Fruit fly (Drosophila melanogaster) ovary, adult (tissue): ENCODE results near the gene slam.

Experiments used
- CG17801 ChIP-seq: fragments of 200-800 bp; optimal IDR thresholded peaks from 2 replicates; lab custom pipeline; 2019; ENCODE audit warnings: missing biosample characterization, mild to moderate bottlenecking, missing genetic modification characterization, moderate library complexity; ENCODE audit not compliant: partially characterized antibody

The slam gene

DNA sequence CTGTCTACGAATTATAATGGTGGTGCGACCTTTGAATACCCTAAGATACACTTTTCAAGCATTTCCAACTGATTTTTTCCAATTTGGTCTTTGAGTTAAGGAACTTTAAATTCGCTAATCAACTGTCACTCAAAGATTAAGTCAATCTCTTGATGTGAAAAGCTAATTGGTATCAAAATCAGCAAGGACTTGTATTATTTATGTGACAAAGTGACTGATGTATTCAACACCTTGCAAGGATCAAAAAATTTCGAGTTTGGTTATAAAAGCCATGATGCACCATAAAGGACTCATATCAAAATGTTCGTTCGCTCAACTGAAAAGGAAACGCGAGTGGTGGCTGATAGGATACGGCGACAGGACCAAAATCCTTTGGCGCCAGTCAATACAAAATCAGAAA, 17.5 kb upstream of the slam start, which contains the start of gene ppk14:
ppk14 (plus strand) TSS at position 301 of the 400 bp plus-strand sequence.
- no peak for TF ChIP-seq CG17801

DNA sequence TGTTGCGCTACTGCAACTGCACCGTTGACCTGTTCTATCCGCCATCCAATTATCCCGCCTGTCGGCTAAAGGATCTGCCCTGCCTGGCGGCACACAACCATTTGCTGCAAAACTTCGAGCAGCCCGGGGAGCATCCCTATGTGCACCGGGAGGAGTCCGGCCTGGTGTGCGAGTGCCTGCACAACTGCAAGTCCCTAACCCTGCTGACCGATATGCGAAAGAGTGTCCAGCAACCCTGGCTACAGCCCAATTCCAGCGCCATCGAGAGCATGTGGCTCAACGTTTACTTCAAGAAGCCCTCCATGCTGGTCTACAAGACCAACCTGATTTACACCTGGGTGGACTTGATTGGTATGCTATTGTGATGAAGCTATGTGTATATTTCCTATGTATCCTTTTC, 16.1 kb upstream of the slam start:
- no peak for TF ChIP-seq CG17801

DNA sequence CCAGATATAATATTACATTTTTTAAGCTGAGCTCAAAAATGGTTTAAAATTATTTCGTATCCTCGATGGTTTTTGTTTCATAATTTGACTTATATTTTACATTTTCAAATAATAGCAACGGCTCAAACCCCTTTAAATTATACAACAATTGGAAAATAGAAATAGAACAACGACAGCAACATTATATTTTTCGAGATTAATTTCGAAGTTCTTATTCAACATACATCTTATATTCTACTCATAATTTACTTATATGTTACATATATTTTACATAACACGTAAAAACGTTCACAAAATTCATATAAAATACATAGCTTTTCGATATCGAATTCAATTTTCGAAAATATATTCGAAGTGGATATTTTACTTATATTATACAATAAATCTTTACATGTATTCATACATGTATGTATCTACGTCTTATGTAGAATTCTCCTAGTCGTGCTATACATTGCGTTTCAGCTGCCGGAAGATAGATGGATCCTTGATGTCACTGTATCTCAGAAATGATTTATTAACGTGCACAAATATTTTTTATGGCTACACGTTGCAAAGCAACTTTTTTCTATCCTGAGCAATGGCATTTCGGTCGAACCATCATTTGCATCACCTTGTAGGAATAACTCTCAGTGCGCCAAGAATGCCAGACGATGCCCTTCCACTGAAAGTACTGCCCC, 15.4 kb upstream of the slam start:
- TF ChIP-seq CG17801 = no peak

DNA sequence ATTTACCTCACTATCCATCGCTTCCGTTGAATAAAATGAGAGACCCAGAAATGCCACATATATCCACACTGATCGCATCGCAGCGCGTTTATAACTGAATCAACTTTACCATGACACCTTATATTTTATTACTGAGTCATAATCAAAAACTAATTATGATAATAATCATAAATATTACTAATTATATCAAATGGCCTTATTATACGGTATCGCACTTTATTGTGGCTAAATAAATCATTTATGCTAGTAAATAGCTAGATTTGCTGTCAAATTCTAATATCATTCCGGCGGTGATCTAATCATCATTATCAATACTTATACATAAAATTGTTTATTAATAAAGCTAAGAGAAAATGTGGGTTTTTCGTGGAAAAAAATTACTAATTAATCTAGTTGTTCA, 14.0 kb upstream of the slam start, which contains the start of gene CG9500:
CG9500 (minus strand) TSS at position 101 of the 400 bp plus-strand sequence.
- TF ChIP-seq CG17801 = no peak

DNA sequence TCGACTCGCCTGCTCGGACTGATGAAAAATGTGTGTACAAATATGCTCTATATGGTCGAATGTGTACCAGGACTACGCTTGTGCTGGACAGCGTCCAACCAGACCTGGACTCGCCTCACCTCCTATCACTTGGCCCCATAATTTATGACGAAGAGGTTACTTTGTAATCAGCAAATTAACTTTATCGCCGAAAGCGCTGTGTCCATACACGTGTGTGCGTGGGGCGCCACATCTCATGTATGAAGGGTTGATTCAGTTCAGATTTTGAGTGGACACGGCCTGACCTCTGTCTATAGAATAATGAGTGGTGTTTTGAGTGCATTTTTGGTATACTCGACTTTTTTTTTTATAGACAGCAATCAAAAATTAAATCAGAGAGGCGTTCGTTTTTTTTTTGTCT, 12.1 kb upstream of the slam start:
- no peak for TF ChIP-seq CG17801

DNA sequence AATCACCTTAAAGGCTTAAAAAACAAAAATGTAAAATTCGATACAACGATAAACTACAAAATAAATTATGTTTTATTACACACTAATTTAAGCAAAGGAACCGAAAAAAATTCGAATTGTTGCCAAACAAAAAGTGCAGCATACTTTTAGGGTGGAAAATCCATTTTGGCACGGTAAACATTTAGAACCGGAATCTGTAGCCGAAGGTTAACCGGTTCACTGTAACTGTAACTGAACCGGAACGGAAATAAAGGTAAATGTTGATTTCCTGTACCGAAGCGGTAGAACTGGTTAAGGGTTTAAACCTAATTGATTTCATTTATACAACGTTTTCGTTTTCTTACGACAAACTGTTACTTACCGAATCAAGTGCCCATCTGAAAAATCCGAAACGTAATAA, 5.3 kb upstream of the slam start:
- TF ChIP-seq CG17801 = no peak

DNA sequence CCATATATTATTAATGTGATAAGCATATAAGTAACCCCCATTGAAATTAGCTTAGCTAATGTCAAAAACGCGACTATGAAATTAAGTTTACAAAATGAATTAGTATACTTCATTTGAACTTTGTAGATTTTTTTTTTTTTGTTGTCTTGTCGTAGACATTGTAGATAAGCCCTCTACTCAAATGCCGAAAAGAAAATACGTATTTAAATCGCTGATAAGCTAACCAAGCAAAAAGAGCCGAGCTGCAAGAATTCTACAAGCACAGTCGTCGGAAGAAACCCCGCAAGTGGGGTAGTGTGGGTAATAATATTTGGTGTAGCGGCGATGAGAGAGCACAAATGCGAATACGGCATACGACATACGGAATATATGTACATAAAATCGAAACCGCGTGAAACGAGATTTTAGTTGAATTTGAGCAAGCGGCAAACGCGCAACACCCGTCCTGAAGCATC, 4.7 kb upstream of the slam start, which contains the start of gene Nepl4:
Nepl4 (plus strand) TSS at position 405 of the 455 bp plus-strand sequence.
- no peak for TF ChIP-seq CG17801

DNA sequence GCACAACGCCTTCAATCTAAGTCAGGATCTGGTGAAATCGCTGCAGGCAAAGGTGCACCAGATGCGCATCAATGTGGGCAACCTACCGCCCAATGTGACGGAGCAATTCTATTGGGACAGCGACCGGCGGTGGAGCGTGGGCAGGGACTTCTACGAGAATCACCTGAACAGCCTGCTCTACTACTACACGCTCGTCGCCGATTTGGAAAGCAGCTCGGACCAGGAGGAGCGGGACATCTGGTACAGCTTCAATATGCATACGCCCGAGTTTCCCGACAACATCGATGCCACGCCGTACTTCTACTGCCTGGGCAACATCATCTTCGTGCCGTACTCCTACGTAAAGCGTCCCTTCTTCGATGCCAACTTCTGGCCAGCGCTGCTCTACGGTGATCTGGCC, 2.9 kb upstream of the slam start:
- no peak for TF ChIP-seq CG17801

DNA sequence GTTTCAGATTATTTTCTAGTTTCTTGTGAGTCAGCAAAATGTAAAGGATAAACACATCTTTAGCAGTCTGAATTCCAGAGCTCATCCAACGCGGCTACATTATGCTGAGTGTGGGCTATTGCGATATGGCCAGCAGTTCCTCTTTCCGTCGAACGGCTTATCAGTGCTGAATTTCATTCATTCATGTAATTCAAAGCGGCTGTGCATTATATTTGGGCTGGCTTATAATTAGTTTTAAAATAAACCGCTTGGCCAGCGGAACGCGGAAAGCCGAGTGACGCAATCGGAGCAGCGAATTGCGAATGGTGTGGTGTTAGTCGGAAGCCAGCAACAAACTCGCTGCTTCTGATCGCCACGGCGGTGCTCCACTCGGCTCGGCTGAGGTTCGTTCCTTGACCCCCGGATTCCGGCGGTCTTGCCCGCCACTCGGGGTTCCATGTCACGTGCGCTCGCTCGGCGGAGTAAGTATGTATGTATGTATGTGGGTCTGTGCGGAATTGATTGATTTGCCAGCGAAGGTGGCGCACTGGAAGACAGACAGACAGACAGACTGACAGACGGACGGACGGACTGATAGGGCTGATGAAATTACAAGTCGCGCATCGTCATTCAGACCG, 1.1 kb upstream of the slam start:
- no peak for TF ChIP-seq CG17801

DNA sequence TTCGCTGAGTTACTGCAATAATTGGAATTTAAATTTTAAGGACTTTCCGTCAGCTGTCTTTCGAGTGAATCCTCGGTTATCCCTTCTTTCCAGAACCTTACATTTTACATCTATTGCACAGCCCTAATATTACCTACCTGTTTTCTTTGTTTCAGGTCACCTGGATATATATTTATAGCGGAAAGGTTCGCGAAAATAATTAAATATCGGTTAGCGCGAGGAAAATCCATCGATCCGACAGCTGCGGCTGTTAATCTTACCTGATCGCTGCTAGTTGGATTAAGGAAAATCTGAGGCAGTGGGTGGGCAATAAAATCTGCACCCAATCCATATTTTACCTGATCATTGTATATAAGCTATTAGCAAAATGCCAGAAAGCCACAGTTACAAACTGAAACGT, 953 bp downstream of the slam start:
- no peak for TF ChIP-seq CG17801

DNA sequence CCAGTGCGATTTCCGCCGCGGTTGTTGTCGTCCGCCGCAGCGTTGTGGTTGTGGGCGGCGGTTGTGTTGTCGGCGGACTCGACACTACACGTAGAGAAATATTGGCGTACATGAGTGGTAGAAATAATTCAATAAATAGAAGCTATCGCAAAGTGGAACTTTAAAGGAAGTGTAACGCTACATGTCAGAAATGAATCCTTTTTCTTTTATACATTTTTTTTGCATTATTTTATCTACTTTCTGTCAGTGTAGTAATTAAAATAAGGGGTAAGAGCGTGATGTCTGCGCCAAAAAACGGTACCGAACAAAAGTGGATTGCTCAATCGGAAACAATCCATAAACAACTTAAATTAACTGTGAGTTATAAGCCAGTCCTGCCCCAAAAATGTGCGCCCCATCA, 7.0 kb downstream of the slam start:
- TF ChIP-seq CG17801 = no peak

DNA sequence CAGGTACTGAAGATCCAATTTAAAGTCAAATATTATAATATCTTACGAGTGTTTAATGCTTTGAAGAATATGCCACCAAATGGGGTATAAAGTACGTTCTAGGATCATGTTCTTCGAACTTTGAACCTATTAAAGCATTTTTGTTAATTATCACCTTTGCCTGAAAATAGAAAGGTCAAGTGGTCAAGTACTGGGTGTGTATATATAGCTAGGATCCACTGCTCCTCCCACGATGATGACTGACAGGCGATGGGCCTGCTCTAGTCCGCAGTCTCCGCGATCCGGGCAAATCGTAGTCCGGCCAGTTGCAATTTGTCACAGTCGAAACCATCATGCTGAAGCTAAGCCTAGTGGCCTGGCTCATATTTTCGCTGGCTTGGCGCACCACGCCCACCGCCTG, 8.8 kb downstream of the slam start, which contains the start of gene Nepl5:
Nepl5 (plus strand) TSS at position 301 of the 400 bp plus-strand sequence.
- TF ChIP-seq CG17801 = no peak

DNA sequence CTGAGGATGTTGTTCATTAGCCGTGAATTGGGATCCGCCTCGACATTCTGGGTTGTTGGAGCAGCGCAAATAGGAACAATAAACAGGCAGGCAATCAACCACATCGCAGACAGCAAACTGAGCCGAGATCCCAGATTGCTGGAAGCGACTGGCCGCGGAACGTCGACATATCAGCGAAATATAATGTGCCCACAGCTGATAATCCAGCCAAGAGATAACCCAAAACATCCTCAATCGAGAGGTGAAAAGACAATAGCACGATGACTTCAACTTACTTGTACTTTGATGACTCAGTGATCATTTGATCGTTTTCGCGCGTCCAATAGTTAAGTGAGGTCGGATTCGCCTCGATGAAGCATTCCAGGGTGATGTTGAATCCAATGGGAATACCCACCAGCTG, 13.2 kb downstream of the slam start, which contains the start of gene Nepl6:
Nepl6 (minus strand) TSS at position 104 of the 400 bp plus-strand sequence.
- no peak for TF ChIP-seq CG17801

DNA sequence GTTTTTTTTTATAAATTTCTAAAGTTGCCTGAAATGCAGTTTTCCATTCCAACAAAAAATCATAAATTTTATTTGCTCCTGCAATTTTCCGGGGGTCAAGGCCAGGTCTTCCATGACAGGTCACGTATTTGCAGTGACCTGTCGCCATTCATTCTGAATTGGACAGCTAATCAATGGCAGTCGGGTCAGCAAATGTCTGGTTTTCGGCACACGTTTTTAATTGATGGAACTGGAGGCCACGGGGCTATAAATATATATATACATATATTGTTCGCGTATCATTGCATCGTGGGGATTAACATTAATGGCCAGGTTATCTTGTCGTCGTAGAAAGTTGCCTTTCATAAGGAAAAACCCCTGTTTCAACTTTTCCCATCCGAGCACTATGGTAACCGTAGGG, 14.9 kb downstream of the slam start:
- no peak for TF ChIP-seq CG17801

DNA sequence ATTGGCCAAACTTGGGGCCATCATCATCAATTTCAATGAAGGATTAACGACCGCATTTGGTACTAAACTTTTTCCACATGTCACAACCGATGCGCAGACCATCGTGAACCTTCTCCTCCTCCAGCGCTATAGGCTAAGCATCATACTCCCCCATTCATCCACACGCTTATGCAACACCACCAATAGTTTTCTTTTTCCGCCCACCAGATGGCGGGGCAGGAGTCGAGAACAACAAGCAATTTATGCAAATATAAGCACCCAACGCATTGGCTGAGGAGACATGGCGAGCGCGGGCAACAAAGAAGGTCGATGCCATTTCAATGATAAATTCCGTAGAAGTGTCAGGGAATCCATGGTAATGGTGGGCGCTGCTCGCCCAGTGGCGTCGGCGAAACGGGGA, 19.3 kb downstream of the slam start:
- no peak for TF ChIP-seq CG17801

DNA sequence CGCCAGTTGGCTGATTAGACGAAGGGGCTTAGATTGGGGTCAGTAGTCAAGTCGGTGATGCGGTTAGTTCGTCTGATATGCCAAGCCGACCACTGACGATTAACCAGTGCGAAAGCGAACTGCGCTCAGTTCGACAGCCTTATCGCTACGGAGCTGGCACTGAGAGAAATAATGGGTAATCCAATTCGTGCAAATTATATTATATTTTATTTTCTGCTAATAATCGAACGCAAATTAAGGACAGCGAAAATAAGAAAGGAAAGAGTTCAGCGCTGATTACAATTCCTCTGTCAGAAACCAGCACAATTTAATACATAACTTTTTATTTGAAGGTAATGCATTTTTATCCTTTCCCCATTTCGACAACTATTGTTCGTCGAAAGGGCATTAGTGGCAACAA, 25.0 kb downstream of the slam start, which contains the start of gene CG42369:
CG42369 (minus strand) TSS at position 101 of the 400 bp plus-strand sequence.
- no peak for TF ChIP-seq CG17801

DNA sequence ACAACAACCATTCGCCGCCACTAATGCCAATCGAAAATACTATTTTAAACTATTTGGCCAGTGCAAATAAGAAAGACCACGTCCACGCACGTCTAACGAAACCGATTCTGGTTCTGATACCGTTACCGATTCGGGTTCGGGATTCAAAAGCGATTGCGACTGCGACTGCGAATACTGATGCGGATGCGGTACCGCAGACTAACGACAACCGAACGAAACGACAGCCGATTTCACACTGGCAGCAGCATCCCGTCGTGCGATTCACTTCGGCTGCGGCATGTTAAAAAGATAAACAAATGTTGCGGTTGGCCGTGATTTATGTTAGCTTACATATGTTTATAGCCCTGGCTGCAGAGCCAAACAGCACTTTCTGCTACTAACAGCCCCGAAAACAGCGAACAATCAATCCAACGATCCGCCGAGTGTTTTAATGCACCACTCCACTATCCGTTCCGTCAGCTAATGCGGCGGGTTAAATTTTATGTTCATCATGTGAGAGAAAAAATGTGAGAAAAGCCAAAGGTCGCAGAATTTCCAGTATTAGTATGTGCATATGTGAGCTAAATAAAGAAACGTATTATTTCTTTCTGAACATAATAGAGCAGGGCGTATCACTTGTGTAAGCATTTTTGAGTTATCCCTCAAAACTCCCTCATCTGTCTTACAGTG, 39.0 kb downstream of the slam start, which contains the start of gene DIP-epsilon:
DIP-epsilon (minus strand) TSS at position 238 of the 669 bp plus-strand sequence.
- no peak for TF ChIP-seq CG17801
